Worm (Caenorhabditis elegans) whole organism, young adult: ENCODE data around the gene Y43F8B.2.

Experiments used
- F39B2.1 ChIP-seq: fragments of 200-800 bp; sonication (Bioruptor generic); IDR thresholded peaks from 2 replicates; pipeline ENCODE4 v1.3.6; 2022; ENCODE audit warnings: missing genetic modification reagents, missing genetic modification characterization, missing compliant biosample characterization
- Y56A3A.18 ChIP-seq: fragments of 200-800 bp; sonication (Bioruptor generic); IDR thresholded peaks from 2 replicates; pipeline ENCODE4 v1.3.6; 2022; ENCODE audit warnings: missing genetic modification reagents, missing genetic modification characterization, missing compliant biosample characterization
- ceh-100 ChIP-seq: fragments of 200-800 bp; sonication (Bioruptor generic); IDR thresholded peaks from 2 replicates; pipeline ENCODE4 v1.3.6; 2022; ENCODE audit warnings: missing genetic modification reagents, missing genetic modification characterization, missing compliant biosample characterization
- chd-7 ChIP-seq: sonication (generic microtip); optimal IDR thresholded peaks from 2 replicates; lab custom pipeline; 2016; ENCODE audit warnings: mild to moderate bottlenecking, missing genetic modification characterization, moderate library complexity, missing compliant biosample characterization
- dpl-1 ChIP-seq: fragments of 150-350 bp; optimal IDR thresholded peaks from 2 replicates; lab custom pipeline; 2014; ENCODE audit warnings: missing biosample characterization, missing genetic modification reagents, missing genetic modification characterization
- gei-17 ChIP-seq: fragments of 200-800 bp; sonication (Bioruptor generic); optimal IDR thresholded peaks from 2 replicates; lab custom pipeline; 2018; ENCODE audit warnings: mild to moderate bottlenecking, missing genetic modification characterization, missing compliant biosample characterization
- hrde-1 ChIP-seq: sonication (generic microtip); optimal IDR thresholded peaks from 2 replicates; lab custom pipeline; 2016; ENCODE audit warnings: missing genetic modification characterization, mild to moderate bottlenecking, missing compliant biosample characterization, moderate library complexity, missing genotype, missing genetic modification reagents, borderline replicate concordance
- pbrm-1 ChIP-seq: fragments of 200-800 bp; sonication (Bioruptor generic); IDR thresholded peaks from 2 replicates; pipeline ENCODE4 v1.3.6; 2022; ENCODE audit warnings: missing genetic modification reagents, missing genetic modification characterization, missing compliant biosample characterization
- pha-4 ChIP-seq: fragments of 150-350 bp; sonication (generic microtip); optimal IDR thresholded peaks from 2 replicates; lab custom pipeline; 2014; ENCODE audit warnings: missing biosample characterization, missing genetic modification reagents, missing genetic modification characterization
- sea-2 ChIP-seq: fragments of 200-800 bp; sonication (Bioruptor generic); IDR thresholded peaks from 2 replicates; pipeline ENCODE4 v1.3.6; 2022; ENCODE audit warnings: missing genetic modification characterization, missing compliant biosample characterization
- snpc-4 ChIP-seq, 5 experiments: fragments of 150-350 bp in 1 of 5; sonication (generic microtip) in 4 of 5; optimal IDR thresholded peaks; 2 replicates each; lab custom pipeline; 2014 to 2018; ENCODE audit warnings: missing genetic modification characterization in 5 of 5, missing biosample characterization in 3 of 5, antibody characterized with exemption in 2 of 5, mild to moderate bottlenecking in 2 of 5, missing compliant biosample characterization in 2 of 5, missing genotype in 2 of 5, moderate library complexity in 2 of 5, missing genetic modification reagents in 1 of 5
- tbp1 ChIP-seq: fragments of 200-800 bp; sonication (Bioruptor generic); optimal IDR thresholded peaks from 2 replicates; lab custom pipeline; 2018; ENCODE audit warnings: mild to moderate bottlenecking, missing genetic modification characterization, missing compliant biosample characterization
- xnd-1 ChIP-seq: sonication (generic microtip); optimal IDR thresholded peaks from 2 replicates; lab custom pipeline; 2016; ENCODE audit warnings: missing genotype, missing genetic modification reagents, missing genetic modification characterization, missing compliant biosample characterization

DNA sequence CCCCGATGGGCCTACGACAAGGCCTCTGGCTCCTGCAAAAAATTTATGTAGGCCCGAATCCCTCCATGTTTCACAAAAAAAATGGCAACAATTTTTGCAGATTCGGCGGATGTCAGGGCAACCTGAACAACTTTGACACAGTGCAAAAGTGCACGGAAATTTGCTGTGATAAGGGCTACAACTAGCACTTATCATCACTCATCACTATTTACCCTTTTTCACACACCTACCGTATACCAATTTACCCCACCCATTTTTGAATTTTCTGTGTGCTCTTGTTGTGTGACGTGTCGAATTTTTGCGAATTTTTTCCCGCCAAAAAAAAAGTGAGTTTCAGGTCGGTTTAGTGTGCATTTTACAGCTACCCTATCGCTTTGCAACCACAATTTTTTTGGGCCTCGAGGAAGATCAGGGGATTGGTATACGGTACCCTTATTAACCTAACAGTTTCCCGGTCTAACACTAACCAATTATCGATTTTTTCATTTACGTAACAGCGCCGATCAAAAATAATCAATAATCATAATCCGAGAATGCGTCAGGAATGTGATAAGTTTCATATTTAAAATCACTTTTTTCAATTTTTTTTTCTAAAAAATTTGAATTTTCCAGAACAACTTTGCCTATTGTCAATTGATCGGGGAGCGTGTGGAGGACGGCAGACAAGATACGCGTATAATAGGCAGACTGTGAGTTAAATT lies 14.3 kb downstream of the Y43F8B.2 start:
- no peak for TF ChIP-seq dpl-1
- TF ChIP-seq ceh-100: no peak
- TF ChIP-seq Y56A3A.18: no peak
- TF ChIP-seq xnd-1: no peak
- no peak for TF ChIP-seq chd-7 (tag; lab: Kevin White, UChicago)
- no peak for TF ChIP-seq pbrm-1 (GFP tag; lab: Robert Waterston, UW)
- TF ChIP-seq gei-17 (GFP tag; lab: Kevin White, UChicago): no peak
- TF ChIP-seq sea-2 (GFP tag; lab: Robert Waterston, UW): no peak
- no peak for TF ChIP-seq hrde-1 (tag; lab: Kevin White, UChicago)
- TF ChIP-seq F39B2.1: no peak
- no peak for TF ChIP-seq tbp1
- no peak for TF ChIP-seq snpc-4 (GFP tag; optimal IDR thresholded peaks at IDR 0.05; lab: Kevin White, UChicago)
- TF ChIP-seq snpc-4 (tag; optimal IDR thresholded peaks at IDR 0.05; lab: Kevin White, UChicago): no peak
- TF ChIP-seq pha-4: no peak
